Worm (Caenorhabditis elegans) whole organism, L3 larva: ENCODE measurements around the gene cee-1.

Experiments
- mdl-1 ChIP-seq: fragments of 150-350 bp; optimal IDR thresholded peaks from 2 replicates; lab custom pipeline; 2014; ENCODE audit warnings: missing biosample characterization, missing genetic modification characterization
- nhr-28 ChIP-seq: fragments of 150-350 bp; optimal IDR thresholded peaks from 2 replicates; lab custom pipeline; 2014; ENCODE audit warnings: missing biosample characterization, missing genetic modification characterization
- skn-1 ChIP-seq: fragments of 150-350 bp; optimal IDR thresholded peaks from 2 replicates; lab custom pipeline; 2014; ENCODE audit warnings: missing biosample characterization, missing genetic modification characterization

- TF ChIP-seq skn-1 (tag; lab: Kevin White, UChicago) (no peak), mdl-1 (no peak), nhr-28 (no peak)
These were observed 11.6 kb downstream of the cee-1 start for ce11 chrIII:4924134-4924533.
